Fruit fly (Drosophila melanogaster): ENCODE results near the gene ND-49.

Gene ND-49

dm6 chr4:571504-572268, at the start of gene ND-49, which contains the start of gene Ephrin:
Gene ND-49 (minus strand): TSS chr4:571554.
Gene Ephrin (plus strand): TSS chr4:571755.
- TF ChIP-seq Dfd (GFP tag; optimal IDR thresholded peaks at IDR 0.05): no peak
- no peak for TF ChIP-seq Rel (GFP tag; optimal IDR thresholded peaks at IDR 0.05)
- TF ChIP-seq Rel (tag; optimal IDR thresholded peaks at IDR 0.05): no peak
- TF ChIP-seq woc (GFP tag; optimal IDR thresholded peaks at IDR 0.05): peak; percentile 3
- TF ChIP-seq brk (GFP tag; optimal IDR thresholded peaks at IDR 0.05): peak; percentile 22
- TF ChIP-seq tai (GFP tag; optimal IDR thresholded peaks at IDR 0.05): no peak

- TF ChIP-seq Hnf4 (GFP tag; optimal IDR thresholded peaks at IDR 0.05) (no peak), woc (GFP tag; optimal IDR thresholded peaks at IDR 0.05) (peak; percentile 69)
Measured at dm6 chr4:610398-611319, 39.3 kb upstream of the ND-49 start, which contains the start of gene Eph. Gene Eph (plus strand): TSS chr4:610684.

dm6 chr4:607498-607897, 36.1 kb upstream of the ND-49 start, which contains the start of gene onecut:
Gene onecut (minus strand): TSS chr4:607649.
- no peak for TF ChIP-seq Hr78 (GFP tag; optimal IDR thresholded peaks at IDR 0.05)
- TF ChIP-seq Hnf4 (GFP tag; optimal IDR thresholded peaks at IDR 0.05): no peak
- TF ChIP-seq CrebA (GFP tag; optimal IDR thresholded peaks at IDR 0.05; ENCODE audit: borderline replicate concordance): no peak
- TF ChIP-seq OdsH (GFP tag; optimal IDR thresholded peaks at IDR 0.05): no peak
- no peak for TF ChIP-seq Vsx2 (GFP tag; optimal IDR thresholded peaks at IDR 0.05; ENCODE audit: partially characterized antibody)
- no peak for TF ChIP-seq Hr83 (GFP tag; optimal IDR thresholded peaks at IDR 0.05; ENCODE audit: poor library complexity, severe bottlenecking)
- no peak for TF ChIP-seq CG9705 (GFP tag; optimal IDR thresholded peaks at IDR 0.05)
- no peak for TF ChIP-seq usp (GFP tag; optimal IDR thresholded peaks at IDR 0.05)
- TF ChIP-seq GATAd (GFP tag; optimal IDR thresholded peaks at IDR 0.05): no peak
- TF ChIP-seq Dfd (GFP tag; optimal IDR thresholded peaks at IDR 0.05): no peak
- no peak for TF ChIP-seq dsf (GFP tag; optimal IDR thresholded peaks at IDR 0.05; ENCODE audit: borderline replicate concordance)
- no peak for TF ChIP-seq Rel (GFP tag; optimal IDR thresholded peaks at IDR 0.05)
- no peak for TF ChIP-seq Rel (tag; optimal IDR thresholded peaks at IDR 0.05)
- no peak for TF ChIP-seq foxo (GFP tag; optimal IDR thresholded peaks at IDR 0.05)
- no peak for TF ChIP-seq lola (GFP tag; optimal IDR thresholded peaks at IDR 0.05)

- no peak for TF ChIP-seq sage (GFP tag; optimal IDR thresholded peaks at IDR 0.05)
- TF ChIP-seq GATAd (GFP tag; optimal IDR thresholded peaks at IDR 0.05): no peak
- no peak for TF ChIP-seq Dif (GFP tag; optimal IDR thresholded peaks at IDR 0.05; ENCODE audit: partially characterized antibody)
- no peak for TF ChIP-seq ey (GFP tag; optimal IDR thresholded peaks at IDR 0.05)
- no peak for TF ChIP-seq lola (GFP tag; optimal IDR thresholded peaks at IDR 0.05)
- TF ChIP-seq Abd-B (GFP tag; optimal IDR thresholded peaks at IDR 0.05): no peak
- no peak for TF ChIP-seq brk (GFP tag; optimal IDR thresholded peaks at IDR 0.05)
- TF ChIP-seq sv (GFP tag; optimal IDR thresholded peaks at IDR 0.05): no peak
- no peak for TF ChIP-seq dmrt93B (GFP tag; optimal IDR thresholded peaks at IDR 0.05)
- no peak for TF ChIP-seq CG32264 (GFP tag; optimal IDR thresholded peaks at IDR 0.05)
- no peak for TF ChIP-seq N (GFP tag; optimal IDR thresholded peaks at IDR 0.05)
- no peak for TF ChIP-seq Mio (GFP tag; optimal IDR thresholded peaks at IDR 0.05)
- TF ChIP-seq rgr (GFP tag; optimal IDR thresholded peaks at IDR 0.05): no peak
- TF ChIP-seq dl (GFP tag; optimal IDR thresholded peaks at IDR 0.05; ENCODE audit: insufficient read depth in 1 of 2, partially characterized antibody in 2 of 2): no peak
- no peak for TF ChIP-seq jim (GFP tag; optimal IDR thresholded peaks at IDR 0.05)
- no peak for TF ChIP-seq psq (GFP tag; optimal IDR thresholded peaks at IDR 0.05)
- no peak for TF ChIP-seq Jra (GFP tag; optimal IDR thresholded peaks at IDR 0.05)
- TF ChIP-seq Myc (optimal IDR thresholded peaks at IDR 0.05): no peak
- TF ChIP-seq Hr83 (GFP tag; optimal IDR thresholded peaks at IDR 0.05; ENCODE audit: poor library complexity, severe bottlenecking): no peak
- no peak for TF ChIP-seq Rel (GFP tag; optimal IDR thresholded peaks at IDR 0.05)
- no peak for TF ChIP-seq Rel (tag; optimal IDR thresholded peaks at IDR 0.05)
Measured at dm6 chr4:588514-588913, 17.2 kb upstream of the ND-49 start.
